Worm (Caenorhabditis elegans): Measurements from ENCODE around the gene H03A11.2.

The H03A11.2 gene

DNA sequence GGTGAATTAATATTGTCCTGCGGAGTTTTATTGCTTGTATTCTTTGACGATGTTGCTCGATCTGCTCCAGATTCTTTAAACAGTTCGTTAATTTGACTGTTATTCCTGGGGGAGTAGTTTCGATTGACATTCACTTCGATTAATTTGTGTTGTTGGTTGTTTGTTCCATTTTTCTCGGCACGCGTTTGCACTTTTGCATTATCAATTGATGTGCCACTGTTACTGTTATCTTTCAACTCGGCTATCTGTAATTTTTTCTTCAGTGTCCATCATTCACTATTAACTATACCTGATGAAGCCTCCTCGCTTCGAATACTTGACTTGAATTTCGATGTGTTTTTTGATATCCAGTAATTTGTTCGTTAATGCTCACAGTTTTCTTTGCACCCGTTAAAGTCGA, 1.3 kb downstream of the H03A11.2 start:
- TF ChIP-seq egl-13 (tag; optimal IDR thresholded peaks at IDR 0.05) (no peak), ztf-4 (tag; optimal IDR thresholded peaks at IDR 0.05) (no peak), efl-1 (optimal IDR thresholded peaks at IDR 0.05) (no peak), efl-1 (GFP tag; optimal IDR thresholded peaks at IDR 0.05 in 1 of 2) (peak in 1 of 2 experiments; percentile 84), elt-2 (tag; optimal IDR thresholded peaks at IDR 0.05) (peak; percentile 8)

DNA sequence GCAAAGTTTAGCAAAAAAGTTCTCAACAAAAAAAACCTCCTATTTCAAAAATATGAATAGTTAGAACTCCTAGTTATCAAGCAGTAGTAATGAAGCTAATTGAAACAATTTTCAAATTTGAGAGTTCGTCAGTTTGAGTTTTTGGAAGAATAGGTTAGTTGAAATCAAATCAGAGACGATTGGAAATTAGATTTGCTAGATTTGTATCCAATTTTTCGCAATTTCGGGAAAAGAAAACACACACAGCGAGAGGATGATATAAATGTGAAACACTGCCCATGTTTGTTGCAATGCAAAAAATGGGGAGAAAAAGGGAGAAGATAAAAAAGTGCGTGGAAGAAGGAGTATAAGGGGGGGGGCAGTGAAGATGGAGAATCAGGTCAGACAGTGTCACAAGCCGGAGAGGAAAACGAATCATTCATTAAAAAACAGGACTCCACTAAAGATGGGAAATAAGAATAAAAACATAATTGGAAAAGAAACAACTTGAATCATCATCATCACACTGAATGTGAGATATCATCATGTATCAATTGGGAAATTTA, 5.2 kb downstream of the H03A11.2 start:
- TF ChIP-seq lsy-2 (tag; optimal IDR thresholded peaks at IDR 0.05) (peak in 1 of 2 experiments; percentile 1), nhr-71 (tag; optimal IDR thresholded peaks at IDR 0.05) (peak; percentile 7), mab-9 (GFP tag; IDR thresholded peaks at IDR 0.05) (no peak), lin-14 (GFP tag; optimal IDR thresholded peaks at IDR 0.05) (peak; percentile 65), elt-2 (tag; optimal IDR thresholded peaks at IDR 0.05) (no peak), lin-15B (tag; optimal IDR thresholded peaks at IDR 0.05) (no peak), hpl-2 (GFP tag; optimal IDR thresholded peaks at IDR 0.05) (no peak), blmp-1 (tag; optimal IDR thresholded peaks at IDR 0.05) (peak; percentile 86), tbx-2 (tag; optimal IDR thresholded peaks at IDR 0.05) (peak; percentile 10)

DNA sequence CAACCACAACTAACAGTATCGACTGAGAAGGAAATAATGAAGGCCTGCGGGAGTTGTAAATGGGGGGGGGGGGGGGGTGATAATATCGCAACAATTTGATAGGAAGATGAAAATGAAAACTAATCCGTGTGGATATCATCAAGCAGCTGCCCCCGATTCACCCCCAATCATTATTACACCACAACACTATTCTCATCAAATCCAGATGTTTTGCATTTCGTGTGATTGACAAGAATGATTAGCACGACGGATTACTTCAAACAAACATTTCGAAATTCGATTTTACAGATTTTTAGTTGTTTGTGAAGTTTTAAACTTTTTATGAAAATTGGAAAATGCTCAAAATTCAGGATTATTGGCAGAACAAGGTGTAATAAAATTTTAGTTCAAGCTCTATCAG, 6.3 kb downstream of the H03A11.2 start:
- TF ChIP-seq vab-15 (tag; optimal IDR thresholded peaks at IDR 0.05), result no peak
- no peak; the same call in 1 of the 2 replicates for TF ChIP-seq nhr-19 (GFP tag; conservative IDR thresholded peaks at IDR 0.05)
- peak; percentile 56 for TF ChIP-seq rnt-1 (tag; optimal IDR thresholded peaks at IDR 0.05)
- TF ChIP-seq unc-130 (tag; optimal IDR thresholded peaks at IDR 0.05), result peak; percentile 21
- no peak for TF ChIP-seq sox-4 (tag; optimal IDR thresholded peaks at IDR 0.05)
- TF ChIP-seq blmp-1 (tag; optimal IDR thresholded peaks at IDR 0.05), result no peak
- TF ChIP-seq nhr-12 (tag; optimal IDR thresholded peaks at IDR 0.05), result no peak
- no peak for TF ChIP-seq hpl-2 (GFP tag; optimal IDR thresholded peaks at IDR 0.05)
- TF ChIP-seq efl-3 (GFP tag; optimal IDR thresholded peaks at IDR 0.05), result no peak
- TF ChIP-seq fkh-10 (GFP tag; optimal IDR thresholded peaks at IDR 0.05), result no peak
- TF ChIP-seq elt-3 (tag; optimal IDR thresholded peaks at IDR 0.05), result no peak
- no peak for TF ChIP-seq F16B12.6 (tag; optimal IDR thresholded peaks at IDR 0.05)
- TF ChIP-seq nhr-11 (tag; optimal IDR thresholded peaks at IDR 0.05), result no peak
- TF ChIP-seq lin-15B (tag; optimal IDR thresholded peaks at IDR 0.05), result no peak
- peak; percentile 28 for TF ChIP-seq lin-14 (GFP tag; optimal IDR thresholded peaks at IDR 0.05)
- TF ChIP-seq lin-13 (GFP tag; optimal IDR thresholded peaks at IDR 0.05), result no peak
- TF ChIP-seq mab-9 (GFP tag; IDR thresholded peaks at IDR 0.05), result no peak
- TF ChIP-seq isw-1 (GFP tag; IDR thresholded peaks at IDR 0.05), result no peak
- TF ChIP-seq fkh-4 (tag; optimal IDR thresholded peaks at IDR 0.05; ENCODE audit: borderline replicate concordance), result peak; percentile 88
- no peak for TF ChIP-seq ceh-63 (GFP tag; optimal IDR thresholded peaks at IDR 0.05)
- no peak for TF ChIP-seq egl-13 (tag; optimal IDR thresholded peaks at IDR 0.05)
- TF ChIP-seq snu-23 (GFP tag; optimal IDR thresholded peaks at IDR 0.05), result no peak
- TF ChIP-seq nhr-47 (tag; optimal IDR thresholded peaks at IDR 0.05), result no peak
- no peak for TF ChIP-seq zag-1 (tag; optimal IDR thresholded peaks at IDR 0.05)
- peak; percentile 2 for TF ChIP-seq skn-1 (tag; optimal IDR thresholded peaks at IDR 0.05)
- TF ChIP-seq swsn-7 (tag; optimal IDR thresholded peaks at IDR 0.05), result no peak
- peak; percentile 96 for TF ChIP-seq dsc-1 (tag; optimal IDR thresholded peaks at IDR 0.05)
- no peak for TF ChIP-seq tlp-1 (tag; optimal IDR thresholded peaks at IDR 0.05)
- TF ChIP-seq grh-1 (GFP tag; IDR thresholded peaks at IDR 0.05), result no peak
- TF ChIP-seq nhr-90 (tag; optimal IDR thresholded peaks at IDR 0.05; ENCODE audit: poor library complexity), result no peak

DNA sequence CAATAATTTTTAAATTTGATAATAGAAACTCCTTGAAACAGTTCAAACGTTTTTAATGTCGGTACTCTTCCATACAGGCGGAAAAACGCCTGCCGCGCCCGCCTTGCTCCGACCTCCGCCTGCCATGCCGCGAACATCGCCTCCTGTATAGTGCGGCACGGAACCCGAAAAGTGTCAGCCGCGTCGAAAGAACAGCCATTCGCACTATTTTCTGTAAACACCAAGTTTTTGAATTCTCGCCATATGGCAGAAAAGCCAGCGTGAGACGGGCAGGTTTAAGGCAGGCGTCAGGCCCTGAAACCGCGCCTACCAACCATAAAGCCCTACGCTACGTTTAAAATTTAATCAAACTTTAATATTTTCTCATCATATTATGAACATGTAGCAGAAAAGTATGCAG, 7.7 kb downstream of the H03A11.2 start:
- TF ChIP-seq mdl-1 (tag; optimal IDR thresholded peaks at IDR 0.05) (no peak), efl-1 (optimal IDR thresholded peaks at IDR 0.05) (no peak), efl-1 (GFP tag; optimal IDR thresholded peaks at IDR 0.05 in 1 of 2) (peak in 1 of 2 experiments; percentile 71), snpc-4 (tag; optimal IDR thresholded peaks at IDR 0.05) (peak; percentile 39), Y116A8C.19 (tag; optimal IDR thresholded peaks at IDR 0.05; ENCODE audit: borderline replicate concordance) (no peak)

All from whole organism, L1 larva.